Fruit fly (Drosophila melanogaster): ENCODE data around the gene CG2209.

CG2209 gene

dm6 chrX:13023777-13024176 is 1.8 kb downstream of the CG2209 start (continued):
- TF ChIP-seq CG10462 (GFP tag; optimal IDR thresholded peaks at IDR 0.05): no peak
- no peak for TF ChIP-seq CG1792 (GFP tag; optimal IDR thresholded peaks at IDR 0.05)
- peak; percentile 37 for TF ChIP-seq Hand (GFP tag; optimal IDR thresholded peaks at IDR 0.05)
- no peak for TF ChIP-seq CG16815 (GFP tag; optimal IDR thresholded peaks at IDR 0.05)
- TF ChIP-seq CG7839 (tag; optimal IDR thresholded peaks at IDR 0.05): peak; percentile 62
- no peak for TF ChIP-seq CG2712 (tag; optimal IDR thresholded peaks at IDR 0.05)
- no peak for TF ChIP-seq grn (GFP tag; optimal IDR thresholded peaks at IDR 0.05)
- no peak for TF ChIP-seq CG7271 (tag; optimal IDR thresholded peaks at IDR 0.05)
- no peak for TF ChIP-seq Tbp (GFP tag; optimal IDR thresholded peaks at IDR 0.05)
- TF ChIP-seq CG8359 (GFP tag; optimal IDR thresholded peaks at IDR 0.05; ENCODE audit: borderline replicate concordance): no peak
- TF ChIP-seq pzg (GFP tag; optimal IDR thresholded peaks at IDR 0.05): no peak
- no peak for TF ChIP-seq CG12155 (GFP tag; optimal IDR thresholded peaks at IDR 0.05)
- TF ChIP-seq btn (GFP tag; optimal IDR thresholded peaks at IDR 0.05): no peak
- TF ChIP-seq CG7928 (GFP tag; optimal IDR thresholded peaks at IDR 0.05): no peak
- no peak for TF ChIP-seq gsb-n (tag; optimal IDR thresholded peaks at IDR 0.05)
- TF ChIP-seq CG2889 (GFP tag; IDR thresholded peaks at IDR 0.05): no peak
- TF ChIP-seq CG13287 (GFP tag; IDR thresholded peaks at IDR 0.05; ENCODE audit: partially characterized antibody): no peak
- TF ChIP-seq Poxn (GFP tag; IDR thresholded peaks at IDR 0.05): no peak
- no peak; the same call in 1 of the 2 replicates for TF ChIP-seq CG10366 (GFP tag; IDR thresholded peaks at IDR 0.05)
- no peak for TF ChIP-seq odd (GFP tag; optimal IDR thresholded peaks at IDR 0.05)
- TF ChIP-seq Usf (GFP tag; optimal IDR thresholded peaks at IDR 0.05): no peak
- no peak for TF ChIP-seq bcd (GFP tag; optimal IDR thresholded peaks at IDR 0.05)
- no peak for TF ChIP-seq CG18011 (GFP tag; optimal IDR thresholded peaks at IDR 0.05)
- TF ChIP-seq Sin3A (optimal IDR thresholded peaks at IDR 0.05): no peak
- no peak for TF ChIP-seq wor (GFP tag; IDR thresholded peaks at IDR 0.05)
- TF ChIP-seq NC2β (GFP tag; optimal IDR thresholded peaks at IDR 0.05): no peak
- no peak for TF ChIP-seq Mes4 (GFP tag; optimal IDR thresholded peaks at IDR 0.05)
- TF ChIP-seq CG17361 (GFP tag; IDR thresholded peaks at IDR 0.05): no peak
- no peak for TF ChIP-seq CG10654 (GFP tag; optimal IDR thresholded peaks at IDR 0.05)
- TF ChIP-seq Sry-δ (GFP tag; optimal IDR thresholded peaks at IDR 0.05): no peak
- TF ChIP-seq CG11695 (GFP tag; IDR thresholded peaks at IDR 0.05): 0 out of 3 replicates have a peak, but pooled peaks have one; percentile 30
- no peak for TF ChIP-seq Optix (GFP tag; IDR thresholded peaks at IDR 0.05)
- no peak for TF ChIP-seq ewg (GFP tag; optimal IDR thresholded peaks at IDR 0.05)
- TF ChIP-seq stc (GFP tag; IDR thresholded peaks at IDR 0.05): no peak
- no peak for TF ChIP-seq schlank (tag; optimal IDR thresholded peaks at IDR 0.05)
- no peak for TF ChIP-seq pan (optimal IDR thresholded peaks at IDR 0.05)
- no peak for TF ChIP-seq pan (GFP tag; optimal IDR thresholded peaks at IDR 0.05 in 1 of 2, IDR thresholded peaks at IDR 0.05 in 1 of 2)
- TF ChIP-seq scrt (GFP tag; optimal IDR thresholded peaks at IDR 0.05): peak; percentile 40
- TF ChIP-seq CG10431 (GFP tag; optimal IDR thresholded peaks at IDR 0.05): no peak
- no peak for TF ChIP-seq esg (GFP tag; conservative IDR thresholded peaks at IDR 0.05)
- TF ChIP-seq gem (tag; optimal IDR thresholded peaks at IDR 0.05): peak; percentile 54
- TF ChIP-seq sisA (GFP tag; IDR thresholded peaks at IDR 0.05): no peak
- TF ChIP-seq lbe (GFP tag; optimal IDR thresholded peaks at IDR 0.05): no peak
- 0 out of 3 replicates have a peak, but pooled peaks have one; percentile 25 for TF ChIP-seq Aef1 (GFP tag; IDR thresholded peaks at IDR 0.05)
- TF ChIP-seq klu (GFP tag; IDR thresholded peaks at IDR 0.05): no peak
- TF ChIP-seq CG7786 (GFP tag; optimal IDR thresholded peaks at IDR 0.05): no peak
- no peak for TF ChIP-seq Dip2 (GFP tag; IDR thresholded peaks at IDR 0.05)
- TF ChIP-seq CG14014 (GFP tag; IDR thresholded peaks at IDR 0.05): peak; percentile 42; the same call in 1 of the 2 replicates
- TF ChIP-seq Bgb (GFP tag; IDR thresholded peaks at IDR 0.05; ENCODE audit: partially characterized antibody): no peak
- TF ChIP-seq CG14667 (GFP tag; IDR thresholded peaks at IDR 0.05): no peak
- TF ChIP-seq Ssrp (tag; optimal IDR thresholded peaks at IDR 0.05): no peak
- no peak for TF ChIP-seq fd96Cb (tag; optimal IDR thresholded peaks at IDR 0.05)
- no peak for TF ChIP-seq CG13775 (GFP tag; optimal IDR thresholded peaks at IDR 0.05)

All from whole organism, embryonic.